In the genomic region with DNA sequence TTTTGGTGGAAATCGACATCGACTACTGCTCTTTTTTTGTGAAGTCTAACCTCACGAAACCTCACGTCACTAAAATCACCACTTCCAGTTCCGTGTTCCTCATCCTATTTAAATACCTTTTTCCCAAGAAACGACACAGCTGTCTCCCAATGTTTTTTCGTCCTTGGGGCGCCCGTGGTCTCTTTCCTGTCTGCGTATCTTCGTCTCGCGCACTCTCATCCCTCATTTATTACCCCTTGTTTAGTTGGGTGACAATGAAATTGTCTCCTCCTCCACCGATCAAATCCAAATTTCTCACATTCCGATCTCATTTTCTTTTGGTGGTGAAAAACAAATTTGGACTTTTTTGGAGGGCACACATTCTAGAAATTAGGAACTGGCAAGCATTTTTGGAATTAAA, we compare ENCODE assay signal across 4 worm cellular contexts.
A peak's percentile ranks its signal among the peaks of the same experiment; 100 is the strongest.
TF ChIP-seq lines count a peak whose summit lies in the region.

No protein-coding gene starts in this region.

TF ChIP-seq in whole organism, L1 larva, 84 proteins besides CTCF, POLR2A, EP300 and RAD21:
- peak; percentile 76 for TF ChIP-seq lin-14 (GFP tag; optimal IDR thresholded peaks at IDR 0.05; lab: Kevin White, UChicago)
- peak; percentile 88 for TF ChIP-seq nhr-85 (tag; lab: Kevin White, UChicago)
- TF ChIP-seq nhr-71 (tag; optimal IDR thresholded peaks at IDR 0.05; lab: Kevin White, UChicago), result peak; percentile 1
- no peak for TF ChIP-seq egl-27 (tag; optimal IDR thresholded peaks at IDR 0.05; lab: Kevin White, UChicago)
- peak; percentile 41 for TF ChIP-seq snu-23 (GFP tag; optimal IDR thresholded peaks at IDR 0.05; lab: Kevin White, UChicago)
- peak; percentile 83 for TF ChIP-seq blmp-1 (tag; optimal IDR thresholded peaks at IDR 0.05; lab: Kevin White, UChicago)
- peak in 1 of 6 experiments; percentile 10 for TF ChIP-seq elt-3 (tag; optimal IDR thresholded peaks at IDR 0.05; lab: Kevin White, UChicago)
- peak in 1 of 2 experiments; percentile 22 for TF ChIP-seq lsy-2 (tag; optimal IDR thresholded peaks at IDR 0.05; lab: Kevin White, UChicago)
- TF ChIP-seq ama-1 (optimal IDR thresholded peaks at IDR 0.05; lab: Kevin White, UChicago), result no peak
- no peak for TF ChIP-seq ceh-63 (GFP tag; optimal IDR thresholded peaks at IDR 0.05; lab: Kevin White, UChicago)
- TF ChIP-seq xbp-1 (tag; optimal IDR thresholded peaks at IDR 0.05; lab: Kevin White, UChicago), result no peak
- TF ChIP-seq mdl-1 (tag; optimal IDR thresholded peaks at IDR 0.05; lab: Kevin White, UChicago), result peak in 1 of 2 experiments; percentile 26
- peak; percentile 8 for TF ChIP-seq nhr-20 (tag; optimal IDR thresholded peaks at IDR 0.05; lab: Kevin White, UChicago)
- peak; percentile 51 for TF ChIP-seq mep-1 (tag; optimal IDR thresholded peaks at IDR 0.05; lab: Kevin White, UChicago)
TF ChIP-seq in whole organism, L1 larva: peak in this region for 10.

TF ChIP-seq in whole organism, L2 larva, 48 proteins besides CTCF, POLR2A, EP300 and RAD21:
- no peak for TF ChIP-seq R02D3.7 (tag; optimal IDR thresholded peaks at IDR 0.05; lab: Kevin White, UChicago)
- no peak for TF ChIP-seq nhr-11 (tag; optimal IDR thresholded peaks at IDR 0.05; lab: Kevin White, UChicago)
- no peak for TF ChIP-seq ceh-16 (tag; optimal IDR thresholded peaks at IDR 0.05; lab: Kevin White, UChicago)
- TF ChIP-seq sem-4 (tag; optimal IDR thresholded peaks at IDR 0.05; lab: Kevin White, UChicago), result peak; percentile 25
- peak; percentile 34 for TF ChIP-seq nhr-25 (tag; optimal IDR thresholded peaks at IDR 0.05; lab: Kevin White, UChicago)
- no peak for TF ChIP-seq lin-39 (tag; optimal IDR thresholded peaks at IDR 0.05; lab: Kevin White, UChicago)
- TF ChIP-seq gmeb-1 (tag; optimal IDR thresholded peaks at IDR 0.05; lab: Kevin White, UChicago), result no peak

TF ChIP-seq in whole organism, L3 larva, 47 proteins besides CTCF, POLR2A, EP300 and RAD21:
- TF ChIP-seq ceh-28 (tag; optimal IDR thresholded peaks at IDR 0.05; lab: Kevin White, UChicago) (no peak), skn-1 (tag; optimal IDR thresholded peaks at IDR 0.05; lab: Kevin White, UChicago) (no peak), egl-5 (tag; optimal IDR thresholded peaks at IDR 0.05; lab: Kevin White, UChicago) (peak; percentile 77), nhr-25 (tag; optimal IDR thresholded peaks at IDR 0.05; lab: Kevin White, UChicago) (peak; percentile 68), nhr-23 (tag; optimal IDR thresholded peaks at IDR 0.05; lab: Kevin White, UChicago) (peak; percentile 13), mml-1 (tag; optimal IDR thresholded peaks at IDR 0.05; lab: Kevin White, UChicago) (no peak)

TF ChIP-seq in whole organism, L4 larva, 104 proteins besides CTCF, POLR2A, EP300 and RAD21:
- TF ChIP-seq nhr-77 (tag; optimal IDR thresholded peaks at IDR 0.05; lab: Kevin White, UChicago) (no peak), nhr-25 (tag; optimal IDR thresholded peaks at IDR 0.05; lab: Kevin White, UChicago; ENCODE audit: borderline replicate concordance, insufficient read depth) (peak; percentile 25), Y5F2A.4 (GFP tag; optimal IDR thresholded peaks at IDR 0.05; lab: Kevin White, UChicago) (no peak), F44E2.7 (GFP tag; IDR thresholded peaks at IDR 0.05; lab: Robert Waterston, UW) (no peak)

Comparison
In these comparisons a context has a peak if more than half of its experiments do, and no peak if none do; other contexts are left out.
1. Of the 29 proteins assayed by ChIP-seq in both whole organism, L4 larva and whole organism, L1 larva: peak only in whole organism, L4 larva: none; only in whole organism, L1 larva: mep-1; in both: none; in neither: 26; mixed calls (peak in some experiments, not most) for 2.